Worm (Caenorhabditis elegans): ENCODE measurements around the gene mpst-7.

DNA sequence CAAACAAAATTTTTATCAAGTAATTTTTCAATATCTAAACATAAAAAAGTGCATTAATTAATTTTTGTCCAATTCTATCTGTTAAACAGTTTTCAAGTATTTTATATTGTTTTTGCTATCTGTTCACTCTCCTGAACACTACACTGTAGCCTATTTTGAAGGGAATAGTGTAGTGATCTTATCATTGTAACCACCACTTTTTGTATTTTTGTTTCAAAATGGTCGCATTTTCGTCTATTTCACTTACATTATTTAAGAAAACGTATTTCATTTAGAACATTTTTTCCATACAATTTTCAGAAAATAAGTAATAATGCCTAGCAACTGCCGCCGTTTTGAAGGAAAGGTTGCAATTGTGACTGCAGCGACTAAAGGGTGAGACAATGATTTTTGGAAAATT, 38.6 kb downstream of the mpst-7 start, which contains the start of gene dhrs-4:
- TF ChIP-seq bed-3 (GFP tag; optimal IDR thresholded peaks at IDR 0.05) (no peak), nhr-12 (tag; optimal IDR thresholded peaks at IDR 0.05) (no peak), elt-3 (tag; optimal IDR thresholded peaks at IDR 0.05) (no peak), elt-1 (tag; optimal IDR thresholded peaks at IDR 0.05; ENCODE audit: borderline replicate concordance, insufficient read depth) (no peak), ztf-11 (tag; optimal IDR thresholded peaks at IDR 0.05) (no peak), sptf-1 (tag; optimal IDR thresholded peaks at IDR 0.05) (no peak), ham-2 (GFP tag; optimal IDR thresholded peaks at IDR 0.05) (no peak)
